Worm (Caenorhabditis elegans): Measurements from ENCODE around the gene miga-1.

miga-1 gene

ce11 chrV:12361644-12362043, 39.0 kb downstream of the miga-1 start, which contains the start of gene fipr-1 (continued):
- TF ChIP-seq jun-1 (tag; optimal IDR thresholded peaks at IDR 0.05): no peak

ce11 chrV:12358347-12358746, 42.3 kb downstream of the miga-1 start, which contains the start of gene F23H12.5:
Gene F23H12.5, plus strand, starts transcription at chrV:12358647.
- TF ChIP-seq mdt-29 (GFP tag; IDR thresholded peaks at IDR 0.05) (no peak), F10B5.3 (tag; optimal IDR thresholded peaks at IDR 0.05) (no peak), tag-97 (GFP tag; IDR thresholded peaks at IDR 0.05) (no peak), attf-4 (tag; optimal IDR thresholded peaks at IDR 0.05) (no peak), mxl-2 (GFP tag; conservative IDR thresholded peaks at IDR 0.05) (no peak), zag-1 (tag; optimal IDR thresholded peaks at IDR 0.05) (no peak), F44E2.7 (GFP tag; IDR thresholded peaks at IDR 0.05) (no peak), nhr-102 (tag; optimal IDR thresholded peaks at IDR 0.05) (no peak), cey-2 (tag; optimal IDR thresholded peaks at IDR 0.05; ENCODE audit: borderline replicate concordance, insufficient read depth) (no peak), Y75B8A.6 (GFP tag; IDR thresholded peaks at IDR 0.05) (no peak), lin-29 (GFP tag; IDR thresholded peaks at IDR 0.05) (no peak), zfp-2 (tag; optimal IDR thresholded peaks at IDR 0.05) (no peak), fos-1 (tag; optimal IDR thresholded peaks at IDR 0.05) (no peak), ceh-82 (tag; optimal IDR thresholded peaks at IDR 0.05) (no peak), lin-38 (GFP tag; IDR thresholded peaks at IDR 0.05) (no peak), sdz-12 (GFP tag; optimal IDR thresholded peaks at IDR 0.05) (no peak), nhr-25 (tag; optimal IDR thresholded peaks at IDR 0.05; ENCODE audit: borderline replicate concordance, insufficient read depth) (no peak)

- TF ChIP-seq lin-13 (GFP tag; optimal IDR thresholded peaks at IDR 0.05): no peak
- no peak for TF ChIP-seq mdt-29 (GFP tag; IDR thresholded peaks at IDR 0.05)
- no peak for TF ChIP-seq nhr-76 (tag; optimal IDR thresholded peaks at IDR 0.05)
- TF ChIP-seq Y5F2A.4 (GFP tag; optimal IDR thresholded peaks at IDR 0.05): no peak
- no peak for TF ChIP-seq ces-1 (GFP tag; optimal IDR thresholded peaks at IDR 0.05)
- no peak for TF ChIP-seq F44E2.7 (GFP tag; IDR thresholded peaks at IDR 0.05)
- TF ChIP-seq ztf-7 (tag; optimal IDR thresholded peaks at IDR 0.05): no peak
- no peak for TF ChIP-seq set-16 (GFP tag; IDR thresholded peaks at IDR 0.05)
- TF ChIP-seq nhr-48 (tag; optimal IDR thresholded peaks at IDR 0.05): no peak
- no peak for TF ChIP-seq skn-1 (tag; optimal IDR thresholded peaks at IDR 0.05)
- TF ChIP-seq mdl-1 (tag; optimal IDR thresholded peaks at IDR 0.05): no peak
- TF ChIP-seq pqm-1 (tag; optimal IDR thresholded peaks at IDR 0.05): no peak
- TF ChIP-seq F10B5.3 (tag; optimal IDR thresholded peaks at IDR 0.05): no peak
- no peak for TF ChIP-seq nhr-111 (GFP tag; optimal IDR thresholded peaks at IDR 0.05)
- TF ChIP-seq daf-8 (GFP tag; IDR thresholded peaks at IDR 0.05): no peak
- TF ChIP-seq aha-1 (tag): no peak
- TF ChIP-seq madf-9 (GFP tag; conservative IDR thresholded peaks at IDR 0.05): no peak
- no peak for TF ChIP-seq attf-4 (tag; optimal IDR thresholded peaks at IDR 0.05)
- no peak for TF ChIP-seq Y48G9A.11 (GFP tag; IDR thresholded peaks at IDR 0.05)
These were observed 43.0 kb downstream of the miga-1 start for ce11 chrV:12357632-12358031.

- TF ChIP-seq unc-39 (tag; optimal IDR thresholded peaks at IDR 0.05): no peak
- TF ChIP-seq nhr-28 (tag; optimal IDR thresholded peaks at IDR 0.05): peak; percentile 43
- TF ChIP-seq nhr-48 (tag; optimal IDR thresholded peaks at IDR 0.05): peak; percentile 54
- TF ChIP-seq lin-39 (tag; optimal IDR thresholded peaks at IDR 0.05): no peak
- 0 out of 2 replicates have a peak, but pooled peaks have one; percentile 8 for TF ChIP-seq lin-29 (GFP tag; IDR thresholded peaks at IDR 0.05)
- TF ChIP-seq vab-7 (GFP tag; IDR thresholded peaks at IDR 0.05): no peak
- TF ChIP-seq rbr-2 (tag; optimal IDR thresholded peaks at IDR 0.05): no peak
- peak; percentile 10 for TF ChIP-seq mxl-3 (GFP tag; optimal IDR thresholded peaks at IDR 0.05)
- peak; percentile 49; the same call in 1 of the 2 replicates for TF ChIP-seq T26A8.4 (GFP tag; IDR thresholded peaks at IDR 0.05)
- peak; percentile 9 for TF ChIP-seq duxl-1 (tag; optimal IDR thresholded peaks at IDR 0.05; ENCODE audit: poor library complexity)
- TF ChIP-seq ama-1 (optimal IDR thresholded peaks at IDR 0.05): peak; percentile 41
- peak; percentile 39 for TF ChIP-seq spr-1 (tag; optimal IDR thresholded peaks at IDR 0.05)
- no peak for TF ChIP-seq F49E8.2 (tag; optimal IDR thresholded peaks at IDR 0.05; ENCODE audit: borderline replicate concordance)
- peak; percentile 76 for TF ChIP-seq hlh-11 (tag; optimal IDR thresholded peaks at IDR 0.05)
- 0 out of 2 replicates have a peak, but pooled peaks have one; percentile 51 for TF ChIP-seq php-3 (GFP tag; IDR thresholded peaks at IDR 0.05)
These were observed 46.3 kb downstream of the miga-1 start for ce11 chrV:12354193-12354830.

Data from whole organism, L4 larva.